Fruit fly (Drosophila melanogaster): ENCODE measurements around the gene CG14042.
A peak's percentile ranks its signal among the peaks of the same experiment; 100 is the strongest.

CG14042 gene

dm6 chr2L:5070797-5071579 lies 33.5 kb downstream of the CG14042 start, which contains the start of gene RpL37A (continued):
- TF ChIP-seq crp (GFP tag; optimal IDR thresholded peaks at IDR 0.05) (peak in 1 of 2 experiments; percentile 54), Hr51 (GFP tag; optimal IDR thresholded peaks at IDR 0.05) (peak; percentile 58 to 81), CG34224 (GFP tag; IDR thresholded peaks at IDR 0.05; ENCODE audit: partially characterized antibody) (0 out of 3 replicates have a peak, but pooled peaks have one; percentile 20), br (optimal IDR thresholded peaks at IDR 0.05) (no peak), gem (tag; optimal IDR thresholded peaks at IDR 0.05) (no peak), CG17829 (tag; optimal IDR thresholded peaks at IDR 0.05) (peak; percentile 84), CG17912 (GFP tag; optimal IDR thresholded peaks at IDR 0.05) (peak; percentile 90), tll (GFP tag; optimal IDR thresholded peaks at IDR 0.05) (no peak), slp2 (GFP tag; optimal IDR thresholded peaks at IDR 0.05) (peak; percentile 83), her (GFP tag; optimal IDR thresholded peaks at IDR 0.05) (peak; percentile 92), ato (GFP tag; IDR thresholded peaks at IDR 0.05; ENCODE audit: partially characterized antibody) (no peak), CG15696 (tag; optimal IDR thresholded peaks at IDR 0.05) (peak; percentile 28), toy (GFP tag; IDR thresholded peaks at IDR 0.05) (0 out of 2 replicates have a peak, but pooled peaks have one; percentile 29), Bdp1 (GFP tag; optimal IDR thresholded peaks at IDR 0.05) (peak; percentile 62), zen (tag; optimal IDR thresholded peaks at IDR 0.05) (peak; percentile 68), pita (GFP tag; optimal IDR thresholded peaks at IDR 0.05) (peak; percentile 83), CG1233 (GFP tag; optimal IDR thresholded peaks at IDR 0.05) (peak; percentile 78), CG10543 (GFP tag; optimal IDR thresholded peaks at IDR 0.05) (peak; percentile 81), NC2α (GFP tag; optimal IDR thresholded peaks at IDR 0.05) (peak; percentile 73), tx (GFP tag; optimal IDR thresholded peaks at IDR 0.05) (peak; percentile 63), klu (GFP tag; IDR thresholded peaks at IDR 0.05) (peak; percentile 33; the same call in 1 of the 2 replicates), repo (GFP tag; optimal IDR thresholded peaks at IDR 0.05) (peak; percentile 86), CG9932 (GFP tag; IDR thresholded peaks at IDR 0.05) (no peak), CG8359 (GFP tag; optimal IDR thresholded peaks at IDR 0.05; ENCODE audit: borderline replicate concordance) (peak; percentile 66), bcd (GFP tag; optimal IDR thresholded peaks at IDR 0.05) (peak; percentile 90), CG31388 (GFP tag; optimal IDR thresholded peaks at IDR 0.05) (no peak), Dref (GFP tag; IDR thresholded peaks at IDR 0.05) (peak; percentile 76), GATAe (GFP tag; conservative IDR thresholded peaks at IDR 0.05) (no peak), CG12769 (tag; optimal IDR thresholded peaks at IDR 0.05) (peak; percentile 78), Opbp (GFP tag; IDR thresholded peaks at IDR 0.05; ENCODE audit: partially characterized antibody) (peak; percentile 48; the same call in 1 of the 3 replicates), gt (GFP tag; IDR thresholded peaks at IDR 0.05) (peak; percentile 34; the same call in 1 of the 2 replicates), CG10462 (GFP tag; optimal IDR thresholded peaks at IDR 0.05) (peak; percentile 1), da (GFP tag; optimal IDR thresholded peaks at IDR 0.05) (peak; percentile 76), schlank (tag; optimal IDR thresholded peaks at IDR 0.05) (peak; percentile 82), CG7839 (tag; optimal IDR thresholded peaks at IDR 0.05) (peak; percentile 72), Vsx1 (GFP tag; optimal IDR thresholded peaks at IDR 0.05) (peak; percentile 86), HHEX (GFP tag; optimal IDR thresholded peaks at IDR 0.05) (peak; percentile 89), CG2199 (GFP tag; IDR thresholded peaks at IDR 0.05) (peak; percentile 89), Hr3 (GFP tag; optimal IDR thresholded peaks at IDR 0.05) (peak; percentile 13), CG15269 (tag; optimal IDR thresholded peaks at IDR 0.05) (peak; percentile 57), CG7357 (GFP tag; IDR thresholded peaks at IDR 0.05) (no peak), CG6254 (GFP tag; optimal IDR thresholded peaks at IDR 0.05) (peak; percentile 73), slbo (GFP tag; IDR thresholded peaks at IDR 0.05) (peak; percentile 61), CG10274 (GFP tag; optimal IDR thresholded peaks at IDR 0.05) (peak; percentile 69), grn (GFP tag; optimal IDR thresholded peaks at IDR 0.05) (peak; percentile 77), jumu (GFP tag; optimal IDR thresholded peaks at IDR 0.05) (peak; percentile 0), Med (GFP tag) (peak; percentile 99), lbe (GFP tag; optimal IDR thresholded peaks at IDR 0.05) (peak; percentile 39)
